Fruit fly (Drosophila melanogaster): ENCODE results near the gene CG43335.

- no peak for TF ChIP-seq h (optimal IDR thresholded peaks at IDR 0.05)
- TF ChIP-seq Sin3A (optimal IDR thresholded peaks at IDR 0.05), result no peak
- TF ChIP-seq Myc (optimal IDR thresholded peaks at IDR 0.05), result no peak
- no peak for TF ChIP-seq psq (optimal IDR thresholded peaks at IDR 0.05)
Observed at dm6 chr3R:15634135-15634534, 1.1 kb upstream of the CG43335 start.

Measured in Kc167 (cell line).